Worm (Caenorhabditis elegans) whole organism, midembryonic: Measurements from ENCODE around the gene T23F11.4.

Source experiments
- T22C8.4 ChIP-seq: fragments of 200-800 bp; sonication (Bioruptor generic); IDR thresholded peaks from 2 replicates; pipeline ENCODE4 v1.3.6; 2022; ENCODE audit warnings: missing genetic modification characterization, missing compliant biosample characterization
- cog-1 ChIP-seq: sonication (generic microtip); optimal IDR thresholded peaks from 2 replicates; lab custom pipeline; 2016; ENCODE audit warnings: missing genetic modification characterization, missing compliant biosample characterization
- flt-1 ChIP-seq: fragments of 200-800 bp; sonication (Bioruptor generic); IDR thresholded peaks from 2 replicates; pipeline ENCODE4 v1.3.6; 2022; ENCODE audit warnings: missing genetic modification characterization, missing compliant biosample characterization
- klf-2 ChIP-seq: fragments of 200-800 bp; sonication (Bioruptor generic); conservative IDR thresholded peaks from 2 replicates; pipeline ENCODE4 v1.3.6; 2022; ENCODE audit warnings: missing genetic modification reagents, missing genetic modification characterization, missing compliant biosample characterization
- med-1 ChIP-seq: sonication (generic microtip); optimal IDR thresholded peaks from 2 replicates; lab custom pipeline; 2017; ENCODE audit warnings: missing genetic modification characterization, mild to moderate bottlenecking, missing compliant biosample characterization, antibody characterized with exemption, missing genetic modification reagents; ENCODE audit not compliant: insufficient read depth
- ref-1 ChIP-seq: fragments of 200-800 bp; sonication (Bioruptor generic); conservative IDR thresholded peaks from 2 replicates; pipeline ENCODE4 v1.3.6; 2022; ENCODE audit warnings: missing genetic modification reagents, missing genetic modification characterization, missing compliant biosample characterization
- tab-1 ChIP-seq: fragments of 200-800 bp; sonication (Bioruptor generic); IDR thresholded peaks from 2 replicates; pipeline ENCODE4 v1.3.6; 2022; ENCODE audit warnings: missing genetic modification characterization, missing compliant biosample characterization
- ztf-23 ChIP-seq: fragments of 200-800 bp; sonication (Bioruptor generic); IDR thresholded peaks from 2 replicates; pipeline ENCODE4 v1.3.6; 2022; ENCODE audit warnings: missing genetic modification reagents, missing genetic modification characterization, missing compliant biosample characterization
- ztf-29 ChIP-seq: fragments of 200-800 bp; sonication (Bioruptor generic); IDR thresholded peaks from 2 replicates; pipeline ENCODE4 v1.3.6; 2022; ENCODE audit warnings: missing genetic modification reagents, missing genetic modification characterization, missing compliant biosample characterization

T23F11.4 gene

DNA sequence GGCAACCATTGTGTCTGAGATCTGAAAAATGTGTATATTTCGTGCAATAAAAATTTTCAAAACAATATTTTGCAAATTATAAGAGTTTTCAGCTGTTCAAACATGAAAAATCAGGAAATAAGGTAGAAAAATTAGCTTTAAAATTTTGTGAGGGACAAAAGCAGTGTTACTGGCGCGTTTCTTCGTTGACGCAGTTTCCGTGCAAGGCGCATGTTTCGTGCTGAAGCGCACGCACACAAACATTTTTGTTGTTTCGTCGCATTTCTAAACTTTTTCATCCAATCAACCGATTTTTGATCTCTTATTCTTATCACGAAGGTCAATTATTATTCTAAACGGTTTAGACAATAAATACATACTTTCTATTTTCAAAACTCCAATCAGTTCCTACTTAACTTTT lies 28.1 kb upstream of the T23F11.4 start, which contains the start of gene nifk-1:
nifk-1 (minus strand) TSS at position 27 of the 400 bp plus-strand sequence.
- peak; percentile 50; the same call in 1 of the 2 replicates for TF ChIP-seq ztf-23 (GFP tag; lab: Robert Waterston, UW)
- TF ChIP-seq tab-1 (GFP tag; lab: Robert Waterston, UW) = no peak
- no peak for TF ChIP-seq flt-1 (GFP tag; lab: Robert Waterston, UW)
- TF ChIP-seq med-1 = no peak
- TF ChIP-seq cog-1 (tag; lab: Kevin White, UChicago) = no peak

DNA sequence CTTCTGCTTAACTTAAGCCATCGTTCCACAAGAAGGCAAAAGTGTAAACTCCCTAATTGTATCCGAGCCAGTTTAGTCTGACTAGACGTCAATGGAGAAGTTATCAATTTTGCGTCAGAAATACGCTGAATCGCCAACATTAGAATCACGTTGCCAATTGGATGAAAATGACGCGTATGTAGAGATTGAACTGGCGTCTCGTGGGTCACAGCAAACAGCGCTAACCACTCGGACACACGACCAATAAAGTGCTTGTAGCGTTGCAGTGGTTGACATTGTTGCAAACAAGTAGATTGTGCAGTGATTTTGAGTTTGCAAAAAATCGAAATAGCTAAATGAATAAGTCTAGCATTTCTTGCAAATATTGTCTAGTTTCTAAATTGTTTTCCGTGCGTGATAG lies 24.4 kb upstream of the T23F11.4 start:
- TF ChIP-seq med-1 (peak; percentile 33), flt-1 (GFP tag; lab: Robert Waterston, UW) (peak; percentile 91), T22C8.4 (peak; percentile 81), ref-1 (peak; percentile 73), klf-2 (GFP tag; lab: Robert Waterston, UW) (0 out of 2 replicates have a peak, but pooled peaks have one; percentile 53), tab-1 (GFP tag; lab: Robert Waterston, UW) (peak; percentile 93), cog-1 (tag; lab: Kevin White, UChicago) (peak; percentile 55), ztf-23 (GFP tag; lab: Robert Waterston, UW) (peak; percentile 89), ztf-29 (peak; percentile 78; the same call in 1 of the 2 replicates)

DNA sequence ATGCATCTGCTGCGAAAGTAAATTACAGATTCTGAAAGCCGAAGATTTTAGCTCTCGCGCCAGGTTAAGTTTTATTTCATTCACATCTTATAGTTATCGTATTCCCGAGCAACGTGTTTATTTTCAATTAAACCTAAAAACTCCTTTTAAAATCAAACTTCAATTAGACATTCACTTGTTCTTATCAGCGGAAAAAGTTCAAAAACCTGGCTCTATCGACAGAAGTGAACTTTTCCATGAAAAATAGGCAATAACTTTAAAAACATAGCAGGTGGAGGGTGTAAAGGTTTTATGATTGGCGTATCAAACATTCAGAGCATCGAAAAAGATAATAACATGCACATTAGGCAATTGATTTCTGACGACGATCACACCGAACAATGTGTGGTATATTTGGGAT lies 23.8 kb upstream of the T23F11.4 start, which contains the start of gene ppat-1:
ppat-1 (plus strand) TSS at position 316 of the 400 bp plus-strand sequence.
- TF ChIP-seq med-1 (no peak), ref-1 (no peak), ztf-23 (GFP tag; lab: Robert Waterston, UW) (no peak), ztf-29 (no peak), tab-1 (GFP tag; lab: Robert Waterston, UW) (no peak), cog-1 (tag; lab: Kevin White, UChicago) (no peak), T22C8.4 (no peak), klf-2 (GFP tag; lab: Robert Waterston, UW) (no peak), flt-1 (GFP tag; lab: Robert Waterston, UW) (no peak)

DNA sequence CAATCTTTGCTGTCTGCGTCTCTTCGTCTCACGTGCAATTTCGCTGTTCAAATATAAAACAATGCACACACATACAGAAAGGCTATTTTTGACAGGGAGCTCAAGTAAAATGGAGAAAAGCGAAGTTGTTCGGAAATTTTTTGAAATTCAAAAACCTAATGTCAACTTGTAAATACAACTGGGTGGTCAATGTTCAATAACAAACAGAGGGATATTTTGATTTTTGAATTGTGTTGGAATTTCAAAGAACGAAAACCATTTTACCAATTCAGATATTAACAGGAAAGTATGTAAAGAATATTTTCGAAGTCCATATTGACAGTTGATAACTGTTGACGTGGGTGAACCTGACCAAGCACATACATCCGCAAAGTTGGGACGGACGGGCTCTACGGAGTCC lies 23.2 kb upstream of the T23F11.4 start, which contains the start of gene tag-243:
tag-243 (minus strand) TSS at position 101 of the 400 bp plus-strand sequence.
- TF ChIP-seq klf-2 (GFP tag; lab: Robert Waterston, UW) (0 out of 2 replicates have a peak, but pooled peaks have one; percentile 24), ref-1 (no peak)

DNA sequence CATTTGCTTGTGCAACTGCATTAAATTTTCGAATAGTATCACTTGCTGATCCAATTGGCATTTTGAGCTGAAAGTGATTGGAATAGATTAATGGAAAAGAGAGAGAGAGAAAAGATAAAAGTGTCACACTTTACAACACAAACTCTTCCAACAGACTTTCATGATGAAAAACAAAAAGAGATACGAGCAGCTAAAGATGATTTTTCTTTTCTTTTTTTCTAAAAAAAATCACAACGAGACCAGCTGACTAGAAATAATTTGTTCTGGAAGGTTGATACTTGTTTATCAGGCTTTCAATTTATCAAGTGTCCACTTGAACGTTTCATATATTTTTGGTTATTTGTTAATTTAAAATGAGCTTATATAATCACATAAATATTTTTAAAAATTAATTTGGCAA lies 22.0 kb upstream of the T23F11.4 start:
- TF ChIP-seq ref-1 (no peak), flt-1 (GFP tag; lab: Robert Waterston, UW) (no peak), ztf-29 (no peak), cog-1 (tag; lab: Kevin White, UChicago) (no peak), T22C8.4 (no peak), ztf-23 (GFP tag; lab: Robert Waterston, UW) (no peak), tab-1 (GFP tag; lab: Robert Waterston, UW) (no peak), klf-2 (GFP tag; lab: Robert Waterston, UW) (no peak), med-1 (no peak)

DNA sequence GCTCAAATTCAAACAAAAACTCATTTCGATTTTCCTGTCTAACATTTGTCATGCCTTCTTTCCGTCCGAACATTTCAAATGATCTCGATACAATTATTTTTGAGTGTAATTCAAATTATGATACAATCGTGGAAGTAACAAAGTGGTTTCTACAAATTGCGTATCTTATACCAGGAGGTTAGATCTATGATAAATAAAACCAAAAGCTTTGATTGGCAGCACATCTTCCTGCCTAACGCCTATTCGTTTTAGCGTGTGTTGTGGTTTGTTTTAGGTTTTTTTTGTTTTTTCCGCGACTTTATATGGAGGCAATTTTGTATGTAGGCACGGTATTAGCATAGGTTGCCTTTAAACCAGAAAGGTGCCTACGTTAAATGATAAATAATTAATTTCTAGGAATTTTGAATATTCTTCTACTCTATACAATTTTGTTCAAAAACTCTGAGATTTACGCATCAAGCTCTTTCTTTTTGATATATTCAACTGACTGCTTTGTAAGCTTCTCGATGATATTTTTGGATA lies 14.9 kb upstream of the T23F11.4 start, which contains the start of gene srg-11:
srg-11 (plus strand) TSS at position 51 of the 522 bp plus-strand sequence.
- TF ChIP-seq med-1 (no peak), ztf-29 (no peak), tab-1 (GFP tag; lab: Robert Waterston, UW) (no peak), T22C8.4 (no peak), klf-2 (GFP tag; lab: Robert Waterston, UW) (no peak), ztf-23 (GFP tag; lab: Robert Waterston, UW) (no peak), ref-1 (no peak), flt-1 (GFP tag; lab: Robert Waterston, UW) (no peak), cog-1 (tag; lab: Kevin White, UChicago) (no peak)

DNA sequence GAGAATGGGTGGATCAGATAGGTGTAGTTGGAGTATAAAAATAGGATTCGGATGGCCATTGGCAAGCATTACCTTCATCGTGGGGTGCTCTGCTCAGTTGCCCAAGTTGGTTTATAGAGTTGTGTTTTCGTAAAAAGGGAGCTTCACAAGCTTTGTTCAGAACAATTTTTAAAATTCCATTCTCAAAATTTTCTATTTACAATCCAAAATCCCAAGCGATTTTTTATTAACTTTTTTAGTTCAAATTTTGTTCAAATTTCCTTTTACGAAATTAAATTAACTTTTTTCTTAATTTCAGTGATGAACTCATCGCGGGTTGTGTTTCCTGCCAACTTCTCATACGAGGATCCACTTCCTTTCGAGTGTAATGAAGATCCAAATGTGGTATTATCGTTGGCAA lies 12.3 kb upstream of the T23F11.4 start, which contains the start of gene srg-10:
srg-10 (plus strand) TSS at position 301 of the 400 bp plus-strand sequence.
- TF ChIP-seq med-1 (no peak), T22C8.4 (no peak), ztf-29 (no peak), cog-1 (tag; lab: Kevin White, UChicago) (no peak), ztf-23 (GFP tag; lab: Robert Waterston, UW) (no peak), tab-1 (GFP tag; lab: Robert Waterston, UW) (no peak), klf-2 (GFP tag; lab: Robert Waterston, UW) (no peak), flt-1 (GFP tag; lab: Robert Waterston, UW) (no peak), ref-1 (no peak)

DNA sequence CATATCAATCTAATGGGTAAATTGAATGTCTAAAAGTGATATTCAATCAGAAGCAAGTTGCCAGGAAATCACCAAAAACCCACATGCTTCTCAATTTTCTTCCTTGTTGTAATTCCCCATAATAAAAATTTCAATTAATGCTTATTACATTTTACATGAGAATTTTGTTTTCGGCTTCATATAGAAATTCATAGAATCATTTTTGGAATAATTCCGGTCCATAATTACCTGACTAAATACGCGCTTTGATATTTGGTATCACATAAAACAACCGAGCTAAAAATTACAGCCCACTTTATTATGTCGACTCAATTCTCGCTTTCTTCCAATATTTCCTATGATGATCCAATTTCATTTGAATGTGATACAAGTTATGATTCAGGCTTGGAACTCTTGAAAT lies 6.8 kb upstream of the T23F11.4 start, which contains the start of gene srg-13:
srg-13 (plus strand) TSS at position 301 of the 400 bp plus-strand sequence.
- TF ChIP-seq flt-1 (GFP tag; lab: Robert Waterston, UW) = no peak
- TF ChIP-seq klf-2 (GFP tag; lab: Robert Waterston, UW) = no peak
- TF ChIP-seq ref-1 = no peak
- TF ChIP-seq T22C8.4 = no peak
- TF ChIP-seq ztf-29 = no peak
- TF ChIP-seq ztf-23 (GFP tag; lab: Robert Waterston, UW) = no peak
- no peak for TF ChIP-seq tab-1 (GFP tag; lab: Robert Waterston, UW)
- no peak for TF ChIP-seq med-1
- TF ChIP-seq cog-1 (tag; lab: Kevin White, UChicago) = no peak

DNA sequence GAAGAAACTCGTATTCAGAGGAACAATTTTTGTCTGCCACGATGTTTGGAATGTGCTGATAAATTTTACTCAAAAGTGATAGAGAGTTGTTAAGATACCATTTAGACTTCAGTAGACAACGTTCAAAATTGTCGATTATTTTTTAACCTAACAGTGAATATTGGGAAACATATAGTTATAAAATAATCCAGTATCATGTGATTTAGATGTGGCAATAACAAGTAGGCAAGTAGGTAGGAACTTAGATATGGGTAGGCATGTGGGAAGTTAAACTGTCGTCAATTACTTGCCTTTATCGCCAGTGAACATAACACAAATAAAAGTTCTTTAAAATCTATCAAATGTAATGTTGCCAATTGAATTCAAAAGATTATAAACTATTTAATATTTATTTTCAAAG lies 6.3 kb upstream of the T23F11.4 start, which contains the start of gene T23F11.11:
T23F11.11 (minus strand) TSS at position 101 of the 400 bp plus-strand sequence.
- TF ChIP-seq tab-1 (GFP tag; lab: Robert Waterston, UW) (no peak), ztf-23 (GFP tag; lab: Robert Waterston, UW) (no peak), ref-1 (no peak), cog-1 (tag; lab: Kevin White, UChicago) (no peak), ztf-29 (no peak), flt-1 (GFP tag; lab: Robert Waterston, UW) (no peak), med-1 (no peak), klf-2 (GFP tag; lab: Robert Waterston, UW) (no peak), T22C8.4 (no peak)

DNA sequence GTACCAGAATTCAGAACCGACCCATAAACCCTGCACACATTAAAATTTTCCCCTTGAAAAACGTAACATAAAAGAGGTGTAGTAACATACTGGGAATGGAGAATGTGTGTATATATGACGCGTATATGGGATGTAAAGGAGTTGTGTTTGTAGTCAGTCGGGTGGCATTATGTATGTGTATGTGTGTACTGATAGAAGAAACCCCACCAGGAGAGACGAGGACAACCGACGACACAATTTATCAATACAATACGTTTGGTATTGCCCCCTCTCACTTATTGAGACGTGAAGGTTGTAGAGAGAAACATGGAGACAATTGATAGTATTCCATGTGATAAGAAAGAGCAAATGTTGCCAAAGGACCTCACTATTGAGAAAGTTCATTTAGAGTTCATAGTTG lies 2.9 kb upstream of the T23F11.4 start:
- TF ChIP-seq klf-2 (GFP tag; lab: Robert Waterston, UW) (no peak), cog-1 (tag; lab: Kevin White, UChicago) (no peak), T22C8.4 (no peak), med-1 (no peak), ref-1 (no peak), ztf-29 (no peak), flt-1 (GFP tag; lab: Robert Waterston, UW) (no peak), ztf-23 (GFP tag; lab: Robert Waterston, UW) (no peak)
